Worm (Caenorhabditis elegans): ENCODE measurements around the gene C17F4.7.
A peak's percentile ranks its signal among the peaks of the same experiment; 100 is the strongest.

Gene C17F4.7

ce11 chrII:3215762-3216161 lies 30.1 kb downstream of the C17F4.7 start, which contains the start of gene ZC239.3:
Gene ZC239.3 (plus strand): TSS chrII:3216062.
- TF ChIP-seq xbp-1 (tag; optimal IDR thresholded peaks at IDR 0.05), result peak; percentile 23

ce11 chrII:3213898-3214297 lies 31.9 kb downstream of the C17F4.7 start, which contains the start of gene ZC239.4:
Gene ZC239.4 (plus strand): TSS chrII:3214198.
- TF ChIP-seq ceh-63 (GFP tag; optimal IDR thresholded peaks at IDR 0.05), result no peak
- TF ChIP-seq lin-15B (tag; optimal IDR thresholded peaks at IDR 0.05), result no peak
- TF ChIP-seq tlp-1 (tag; optimal IDR thresholded peaks at IDR 0.05), result no peak
- TF ChIP-seq xbp-1 (tag; optimal IDR thresholded peaks at IDR 0.05), result no peak
- TF ChIP-seq lsy-2 (tag; optimal IDR thresholded peaks at IDR 0.05), result no peak
- TF ChIP-seq mep-1 (tag; optimal IDR thresholded peaks at IDR 0.05), result no peak
- TF ChIP-seq efl-3 (GFP tag; optimal IDR thresholded peaks at IDR 0.05), result no peak
- TF ChIP-seq ceh-82 (tag; optimal IDR thresholded peaks at IDR 0.05), result no peak
- no peak for TF ChIP-seq egl-13 (tag; optimal IDR thresholded peaks at IDR 0.05)
- no peak for TF ChIP-seq aha-1 (tag; optimal IDR thresholded peaks at IDR 0.05)

- TF ChIP-seq tbx-2 (tag; optimal IDR thresholded peaks at IDR 0.05) (no peak), C04F5.9 (tag; optimal IDR thresholded peaks at IDR 0.05) (no peak), snu-23 (GFP tag; optimal IDR thresholded peaks at IDR 0.05) (no peak), nhr-90 (tag; optimal IDR thresholded peaks at IDR 0.05; ENCODE audit: poor library complexity) (no peak), rnt-1 (tag; optimal IDR thresholded peaks at IDR 0.05) (no peak), ces-1 (GFP tag; optimal IDR thresholded peaks at IDR 0.05) (no peak), nhr-20 (tag; optimal IDR thresholded peaks at IDR 0.05) (no peak), unc-98 (GFP tag; IDR thresholded peaks at IDR 0.05) (no peak), fkh-4 (tag; optimal IDR thresholded peaks at IDR 0.05; ENCODE audit: borderline replicate concordance) (no peak), lin-35 (GFP tag; optimal IDR thresholded peaks at IDR 0.05) (no peak), lin-15B (tag; optimal IDR thresholded peaks at IDR 0.05) (no peak), swsn-7 (tag; optimal IDR thresholded peaks at IDR 0.05) (no peak)
Measured at ce11 chrII:3210365-3210764, 35.5 kb downstream of the C17F4.7 start, which contains the start of gene ZC239.5. Gene ZC239.5 (plus strand): TSS chrII:3210665.

ce11 chrII:3209251-3209650 lies 36.6 kb downstream of the C17F4.7 start, which contains the start of gene ZC239.6:
Gene ZC239.6 (plus strand): TSS chrII:3209631.
- TF ChIP-seq C34B4.2 (tag; optimal IDR thresholded peaks at IDR 0.05), result no peak
- no peak for TF ChIP-seq Y116A8C.19 (tag; optimal IDR thresholded peaks at IDR 0.05; ENCODE audit: borderline replicate concordance)
- no peak for TF ChIP-seq snpc-4 (tag; optimal IDR thresholded peaks at IDR 0.05)
- TF ChIP-seq lin-14 (GFP tag; optimal IDR thresholded peaks at IDR 0.05), result peak; percentile 69
- TF ChIP-seq lin-13 (GFP tag; optimal IDR thresholded peaks at IDR 0.05), result no peak
- TF ChIP-seq dpl-1 (GFP tag; optimal IDR thresholded peaks at IDR 0.05), result peak in 2 of 3 experiments; percentile 4 to 42
- no peak for TF ChIP-seq nhr-90 (tag; optimal IDR thresholded peaks at IDR 0.05; ENCODE audit: poor library complexity)
- TF ChIP-seq aha-1 (tag; optimal IDR thresholded peaks at IDR 0.05), result no peak
- TF ChIP-seq vab-15 (tag; optimal IDR thresholded peaks at IDR 0.05), result no peak
- no peak for TF ChIP-seq ces-1 (GFP tag; optimal IDR thresholded peaks at IDR 0.05)
- TF ChIP-seq fkh-10 (GFP tag; optimal IDR thresholded peaks at IDR 0.05), result no peak
- no peak for TF ChIP-seq ceh-63 (GFP tag; optimal IDR thresholded peaks at IDR 0.05)
- TF ChIP-seq sox-4 (tag; optimal IDR thresholded peaks at IDR 0.05), result no peak
- no peak for TF ChIP-seq zag-1 (tag; optimal IDR thresholded peaks at IDR 0.05)
- no peak for TF ChIP-seq lin-15B (tag; optimal IDR thresholded peaks at IDR 0.05)
- TF ChIP-seq irx-1 (tag; optimal IDR thresholded peaks at IDR 0.05), result no peak
- no peak for TF ChIP-seq sptf-1 (tag; optimal IDR thresholded peaks at IDR 0.05)
- no peak for TF ChIP-seq ztf-4 (tag; optimal IDR thresholded peaks at IDR 0.05)
- no peak for TF ChIP-seq unc-130 (tag; optimal IDR thresholded peaks at IDR 0.05)
- TF ChIP-seq unc-30 (tag; optimal IDR thresholded peaks at IDR 0.05), result no peak
- TF ChIP-seq mef-2 (tag; optimal IDR thresholded peaks at IDR 0.05), result no peak
- TF ChIP-seq nhr-12 (tag; optimal IDR thresholded peaks at IDR 0.05), result no peak
- peak; percentile 39 to 42 for TF ChIP-seq efl-1 (optimal IDR thresholded peaks at IDR 0.05)
- TF ChIP-seq efl-1 (GFP tag; optimal IDR thresholded peaks at IDR 0.05 in 1 of 2), result peak; percentile 41 to 84
- no peak for TF ChIP-seq ets-5 (GFP tag; IDR thresholded peaks at IDR 0.05)
- no peak for TF ChIP-seq dsc-1 (tag; optimal IDR thresholded peaks at IDR 0.05)
- no peak for TF ChIP-seq jun-1 (tag; optimal IDR thresholded peaks at IDR 0.05)
- no peak for TF ChIP-seq pag-3 (tag; optimal IDR thresholded peaks at IDR 0.05; ENCODE audit: borderline replicate concordance, insufficient read depth)
- TF ChIP-seq tlp-1 (tag; optimal IDR thresholded peaks at IDR 0.05), result no peak
- TF ChIP-seq nhr-11 (tag; optimal IDR thresholded peaks at IDR 0.05), result no peak
- no peak for TF ChIP-seq sup-37 (GFP tag; optimal IDR thresholded peaks at IDR 0.05)
- no peak for TF ChIP-seq skn-1 (tag; optimal IDR thresholded peaks at IDR 0.05)
- TF ChIP-seq mdl-1 (tag; optimal IDR thresholded peaks at IDR 0.05), result no peak
